Worm (Caenorhabditis elegans) whole organism, L2 larva: ENCODE data around the gene ZK1307.8.
A peak's percentile ranks its signal among the peaks of the same experiment; 100 is the strongest.

ENCODE experiments used
- blmp-1 ChIP-seq: sonication (generic microtip); optimal IDR thresholded peaks from 2 replicates; lab custom pipeline; 2017; ENCODE audit warnings: missing genetic modification characterization, mild to moderate bottlenecking, missing compliant biosample characterization, antibody characterized with exemption, moderate library complexity; ENCODE audit not compliant: insufficient read depth
- unc-62 ChIP-seq: fragments of 150-350 bp; optimal IDR thresholded peaks from 2 replicates; lab custom pipeline; 2014; ENCODE audit warnings: missing biosample characterization, missing genetic modification reagents, missing genetic modification characterization

ce11 chrII:9601069-9601468 lies 23.3 kb upstream of the ZK1307.8 start:
- TF ChIP-seq unc-62 (GFP tag; lab: Kevin White, UChicago): no peak
- TF ChIP-seq blmp-1: peak; percentile 86
